Fruit fly (Drosophila melanogaster) whole organism, prepupa: Measurements from ENCODE around the gene CG33764.

ENCODE experiments used
- Blimp-1 ChIP-seq: fragments of 200-800 bp; sonication (Bioruptor generic); optimal IDR thresholded peaks from 3 replicates; lab custom pipeline; 2017; ENCODE audit warnings: missing biosample characterization, missing genetic modification characterization, mild to moderate bottlenecking, moderate library complexity, missing genetic modification reagents
- CG10631 ChIP-seq: fragments of 200-800 bp; sonication (Bioruptor generic); optimal IDR thresholded peaks from 2 replicates; lab custom pipeline; 2016; ENCODE audit warnings: missing biosample characterization, missing genetic modification characterization
- CG10669 ChIP-seq: fragments of 200-800 bp; sonication (Bioruptor generic); optimal IDR thresholded peaks from 3 replicates; lab custom pipeline; 2018; ENCODE audit warnings: missing biosample characterization, mild to moderate bottlenecking, missing genetic modification characterization, moderate library complexity
- CG11902 ChIP-seq: fragments of 200-800 bp; sonication (Bioruptor generic); optimal IDR thresholded peaks from 3 replicates; lab custom pipeline; 2016; ENCODE audit warnings: missing biosample characterization, missing genetic modification characterization
- CG1621 ChIP-seq: fragments of 200-800 bp; sonication (Bioruptor generic); optimal IDR thresholded peaks from 3 replicates; lab custom pipeline; 2018; ENCODE audit warnings: missing biosample characterization, mild to moderate bottlenecking, missing genetic modification characterization
- CG16779 ChIP-seq: fragments of 200-800 bp; sonication (Bioruptor generic); optimal IDR thresholded peaks from 3 replicates; lab custom pipeline; 2017; ENCODE audit warnings: missing biosample characterization, mild to moderate bottlenecking, missing genetic modification characterization
- CG3032 ChIP-seq: fragments of 200-800 bp; optimal IDR thresholded peaks from 2 replicates; lab custom pipeline; 2019; ENCODE audit warnings: missing biosample characterization, mild to moderate bottlenecking, missing genetic modification characterization, moderate library complexity
- CG31627 ChIP-seq: fragments of 200-800 bp; sonication (Bioruptor generic); optimal IDR thresholded peaks from 3 replicates; lab custom pipeline; 2016; ENCODE audit warnings: missing biosample characterization, missing genetic modification characterization
- CG32006 ChIP-seq: fragments of 200-800 bp; sonication (Bioruptor generic); optimal IDR thresholded peaks from 3 replicates; lab custom pipeline; 2017; ENCODE audit warnings: missing biosample characterization, mild to moderate bottlenecking, missing genetic modification characterization
- CG34406 ChIP-seq: fragments of 200-800 bp; sonication (Bioruptor generic); optimal IDR thresholded peaks from 3 replicates; lab custom pipeline; 2016; ENCODE audit warnings: missing biosample characterization, missing genetic modification characterization
- CG3919 ChIP-seq: fragments of 200-800 bp; sonication (Bioruptor generic); optimal IDR thresholded peaks from 3 replicates; lab custom pipeline; 2016; ENCODE audit warnings: missing biosample characterization, missing genetic modification characterization
- CG6163 ChIP-seq: fragments of 200-800 bp; sonication (Bioruptor generic); IDR thresholded peaks from 3 replicates; pipeline ENCODE4 v1.3.6; 2022; ENCODE audit warnings: missing biosample characterization, missing genetic modification characterization
- CG6276 ChIP-seq: fragments of 200-800 bp; sonication (Bioruptor generic); optimal IDR thresholded peaks from 2 replicates; lab custom pipeline; 2017; ENCODE audit warnings: missing biosample characterization, mild to moderate bottlenecking, missing genetic modification characterization
- CG6792 ChIP-seq: fragments of 200-800 bp; sonication (Bioruptor generic); optimal IDR thresholded peaks from 3 replicates; lab custom pipeline; 2016; ENCODE audit warnings: missing biosample characterization, missing genetic modification characterization
- CG6808 ChIP-seq: fragments of 200-800 bp; sonication (Bioruptor generic); optimal IDR thresholded peaks from 3 replicates; lab custom pipeline; 2017; ENCODE audit warnings: missing biosample characterization, missing genetic modification characterization, mild to moderate bottlenecking, moderate library complexity, missing genetic modification reagents
- CG6854 ChIP-seq: fragments of 200-800 bp; sonication (Bioruptor generic); optimal IDR thresholded peaks from 2 replicates; lab custom pipeline; 2017; ENCODE audit warnings: missing biosample characterization, mild to moderate bottlenecking, missing genetic modification characterization
- CG7368 ChIP-seq: fragments of 200-800 bp; sonication (Bioruptor generic); optimal IDR thresholded peaks from 3 replicates; lab custom pipeline; 2016; ENCODE audit warnings: missing biosample characterization, missing genetic modification characterization
- CG8119 ChIP-seq: fragments of 200-800 bp; sonication (Bioruptor generic); IDR thresholded peaks from 3 replicates; pipeline ENCODE4 v1.3.6; 2022; ENCODE audit warnings: missing biosample characterization, missing genetic modification characterization
- CG9139 ChIP-seq: fragments of 200-800 bp; sonication (Bioruptor generic); optimal IDR thresholded peaks from 3 replicates; lab custom pipeline; 2017; ENCODE audit warnings: missing biosample characterization, mild to moderate bottlenecking, missing genetic modification characterization
- Eip75B ChIP-seq: fragments of 200-800 bp; sonication (Bioruptor generic); optimal IDR thresholded peaks from 3 replicates; lab custom pipeline; 2016; ENCODE audit warnings: missing biosample characterization, missing genetic modification characterization
- Eip78C ChIP-seq: fragments of 200-800 bp; sonication (Bioruptor generic); peaks from one replicate; lab custom pipeline; 2016; ENCODE audit warnings: missing biosample characterization, missing genetic modification characterization
- Eip93F ChIP-seq: fragments of 200-800 bp; sonication (Bioruptor generic); optimal IDR thresholded peaks from 2 replicates; lab custom pipeline; 2016; ENCODE audit warnings: missing biosample characterization, mild to moderate bottlenecking, missing genetic modification characterization
- Ets21C ChIP-seq: fragments of 200-800 bp; sonication (Bioruptor generic); optimal IDR thresholded peaks from 3 replicates; lab custom pipeline; 2016; ENCODE audit warnings: missing biosample characterization, missing genetic modification characterization
- Ets96B ChIP-seq: fragments of 200-800 bp; optimal IDR thresholded peaks from 2 replicates; lab custom pipeline; 2019; ENCODE audit warnings: missing biosample characterization, mild to moderate bottlenecking, missing genetic modification characterization, moderate library complexity
- Hr39 ChIP-seq: fragments of 200-800 bp; sonication (Bioruptor generic); optimal IDR thresholded peaks from 2 replicates; lab custom pipeline; 2016; ENCODE audit warnings: missing biosample characterization, missing genetic modification characterization
- Hr4 ChIP-seq: fragments of 200-800 bp; sonication (Bioruptor generic); optimal IDR thresholded peaks from 3 replicates; lab custom pipeline; 2016; ENCODE audit warnings: missing biosample characterization, missing genetic modification characterization
- Smox ChIP-seq: fragments of 200-800 bp; sonication (Bioruptor generic); optimal IDR thresholded peaks from 3 replicates; lab custom pipeline; 2016; ENCODE audit warnings: missing biosample characterization, missing genetic modification characterization
- Sox102F ChIP-seq: fragments of 200-800 bp; sonication (Bioruptor generic); optimal IDR thresholded peaks from 2 replicates; lab custom pipeline; 2016; ENCODE audit warnings: missing biosample characterization, mild to moderate bottlenecking, missing genetic modification characterization
- Sox14 ChIP-seq: fragments of 200-800 bp; sonication (Bioruptor generic); optimal IDR thresholded peaks from 3 replicates; lab custom pipeline; 2016; ENCODE audit warnings: missing biosample characterization, missing genetic modification characterization
- achi ChIP-seq: fragments of 200-800 bp; sonication (Bioruptor generic); optimal IDR thresholded peaks from 3 replicates; lab custom pipeline; 2016; ENCODE audit warnings: missing biosample characterization, missing genetic modification characterization
- acj6 ChIP-seq: fragments of 200-800 bp; sonication (Bioruptor generic); optimal IDR thresholded peaks from 3 replicates; lab custom pipeline; 2016; ENCODE audit warnings: missing biosample characterization, missing genetic modification characterization
- cyc ChIP-seq: fragments of 200-800 bp; sonication (Bioruptor generic); optimal IDR thresholded peaks from 3 replicates; lab custom pipeline; 2016; ENCODE audit warnings: missing biosample characterization, missing genetic modification characterization
- dac ChIP-seq: fragments of 200-800 bp; sonication (Bioruptor generic); optimal IDR thresholded peaks from 2 replicates; lab custom pipeline; 2017; ENCODE audit warnings: missing biosample characterization, mild to moderate bottlenecking, missing genetic modification characterization
- dsx ChIP-seq: fragments of 200-800 bp; optimal IDR thresholded peaks from 3 replicates; lab custom pipeline; 2019; ENCODE audit warnings: missing biosample characterization, mild to moderate bottlenecking, missing genetic modification characterization, moderate library complexity; ENCODE audit not compliant: poor library complexity, severe bottlenecking
- eg ChIP-seq: fragments of 200-800 bp; sonication (Bioruptor generic); IDR thresholded peaks from 3 replicates; pipeline ENCODE4 v1.3.6; 2022; ENCODE audit warnings: missing biosample characterization, missing genetic modification characterization
- esn ChIP-seq: fragments of 200-800 bp; sonication (Bioruptor generic); optimal IDR thresholded peaks from 2 replicates; lab custom pipeline; 2016; ENCODE audit warnings: missing biosample characterization, mild to moderate bottlenecking, missing genetic modification characterization, moderate library complexity
- fd59A ChIP-seq: fragments of 200-800 bp; sonication (Bioruptor generic); optimal IDR thresholded peaks from 2 replicates; lab custom pipeline; 2017; ENCODE audit warnings: missing biosample characterization, mild to moderate bottlenecking, missing genetic modification characterization, missing genetic modification reagents
- fd85E ChIP-seq: fragments of 200-800 bp; sonication (Bioruptor generic); optimal IDR thresholded peaks from 3 replicates; lab custom pipeline; 2016; ENCODE audit warnings: missing biosample characterization, missing genetic modification characterization
- lz ChIP-seq: fragments of 200-800 bp; sonication (Bioruptor generic); optimal IDR thresholded peaks from 3 replicates; lab custom pipeline; 2016; ENCODE audit warnings: missing biosample characterization, missing genetic modification characterization
- net ChIP-seq: fragments of 200-800 bp; sonication (Bioruptor generic); optimal IDR thresholded peaks from 3 replicates; lab custom pipeline; 2016; ENCODE audit warnings: missing biosample characterization, missing genetic modification characterization
- pdm3 ChIP-seq: fragments of 200-800 bp; sonication (Bioruptor generic); optimal IDR thresholded peaks from 3 replicates; lab custom pipeline; 2016; ENCODE audit warnings: missing biosample characterization, missing genetic modification characterization
- salr ChIP-seq, 2 experiments: fragments of 200-800 bp; sonication (Bioruptor generic); optimal IDR thresholded peaks; 3 replicates each; lab custom pipeline; 2016 to 2018; ENCODE audit warnings: missing biosample characterization in 2 of 2, missing genetic modification characterization in 2 of 2, mild to moderate bottlenecking in 1 of 2
- spab ChIP-seq: fragments of 200-800 bp; sonication (Bioruptor generic); optimal IDR thresholded peaks from 2 replicates; lab custom pipeline; 2017; ENCODE audit warnings: missing biosample characterization, mild to moderate bottlenecking, missing genetic modification characterization, missing genetic modification reagents
- ss ChIP-seq, 2 experiments: fragments of 200-800 bp; sonication (Bioruptor generic); optimal IDR thresholded peaks; 2 replicates in 1 of 2; 3 replicates in 1 of 2; lab custom pipeline; 2017 to 2018; ENCODE audit warnings: mild to moderate bottlenecking in 2 of 2, missing biosample characterization in 2 of 2, missing genetic modification characterization in 2 of 2, moderate library complexity in 1 of 2
- svp ChIP-seq: fragments of 200-800 bp; sonication (Bioruptor generic); peaks from one replicate; lab custom pipeline; 2016; ENCODE audit warnings: missing biosample characterization, missing genetic modification characterization
- topi ChIP-seq: fragments of 200-800 bp; sonication (Bioruptor generic); optimal IDR thresholded peaks from 3 replicates; lab custom pipeline; 2016; ENCODE audit warnings: missing biosample characterization, missing genetic modification characterization
- vri ChIP-seq: fragments of 200-800 bp; sonication (Bioruptor generic); optimal IDR thresholded peaks from 3 replicates; lab custom pipeline; 2016; ENCODE audit warnings: missing biosample characterization, mild to moderate bottlenecking, missing genetic modification characterization

The CG33764 gene

dm6 chr3L:4228187-4228836 is 39.0 kb downstream of the CG33764 start (continued):
- TF ChIP-seq dac (GFP tag; lab: Kevin White, UChicago): peak; percentile 97
- peak; percentile 98 for TF ChIP-seq CG16779 (tag; lab: Kevin White, UChicago)
- TF ChIP-seq Smox (GFP tag; lab: Kevin White, UChicago): peak; percentile 91
- TF ChIP-seq CG7368 (GFP tag; lab: Kevin White, UChicago): peak; percentile 98
- peak; percentile 98 for TF ChIP-seq CG9139 (GFP tag; lab: Kevin White, UChicago)
- peak; percentile 99 for TF ChIP-seq CG32006
- peak; percentile 99 for TF ChIP-seq svp (GFP tag; lab: Kevin White, UChicago)
- peak; percentile 95 for TF ChIP-seq CG31627 (GFP tag; lab: Kevin White, UChicago)
- TF ChIP-seq spab: peak; percentile 99
- peak; percentile 97 for TF ChIP-seq CG11902
- peak; percentile 99 for TF ChIP-seq CG10631 (GFP tag; lab: Kevin White, UChicago)
- peak; percentile 99 for TF ChIP-seq Ets96B (tag; lab: Kevin White, UChicago)
- TF ChIP-seq CG8119 (GFP tag; lab: Robert Waterston, UW): peak; percentile 100
- peak; percentile 98 for TF ChIP-seq net (GFP tag; lab: Kevin White, UChicago)
- TF ChIP-seq CG3919 (GFP tag; lab: Kevin White, UChicago): peak; percentile 99
- peak; percentile 99 for TF ChIP-seq CG6163 (GFP tag; lab: Robert Waterston, UW)
- peak; percentile 98 for TF ChIP-seq esn
- TF ChIP-seq lz (GFP tag; lab: Kevin White, UChicago): peak; percentile 98
- TF ChIP-seq Hr4: peak; percentile 99
- TF ChIP-seq Ets21C (GFP tag; lab: Kevin White, UChicago): peak; percentile 91
- TF ChIP-seq salr (GFP tag; optimal IDR thresholded peaks at IDR 0.05; lab: Kevin White, UChicago): peak; percentile 96 to 98
- TF ChIP-seq pdm3 (GFP tag; lab: Kevin White, UChicago): peak; percentile 98
- peak; percentile 98 to 99 for TF ChIP-seq ss (GFP tag; optimal IDR thresholded peaks at IDR 0.05; lab: Kevin White, UChicago)
- TF ChIP-seq Hr39 (GFP tag; lab: Kevin White, UChicago): peak; percentile 97
- peak; percentile 88 for TF ChIP-seq vri (GFP tag; lab: Kevin White, UChicago)
- peak; percentile 95 for TF ChIP-seq Sox102F (GFP tag; lab: Kevin White, UChicago)
- TF ChIP-seq Sox14 (GFP tag; lab: Kevin White, UChicago): peak; percentile 99
- TF ChIP-seq Eip78C (GFP tag; lab: Kevin White, UChicago): peak; percentile 100
- peak; percentile 98 for TF ChIP-seq CG6792 (GFP tag; lab: Kevin White, UChicago)
- TF ChIP-seq CG6276 (GFP tag; lab: Kevin White, UChicago): peak; percentile 99
- peak; percentile 99 for TF ChIP-seq fd59A
- peak; percentile 89 for TF ChIP-seq CG6854
- peak; percentile 98 for TF ChIP-seq dsx (GFP tag; lab: Kevin White, UChicago)

DNA sequence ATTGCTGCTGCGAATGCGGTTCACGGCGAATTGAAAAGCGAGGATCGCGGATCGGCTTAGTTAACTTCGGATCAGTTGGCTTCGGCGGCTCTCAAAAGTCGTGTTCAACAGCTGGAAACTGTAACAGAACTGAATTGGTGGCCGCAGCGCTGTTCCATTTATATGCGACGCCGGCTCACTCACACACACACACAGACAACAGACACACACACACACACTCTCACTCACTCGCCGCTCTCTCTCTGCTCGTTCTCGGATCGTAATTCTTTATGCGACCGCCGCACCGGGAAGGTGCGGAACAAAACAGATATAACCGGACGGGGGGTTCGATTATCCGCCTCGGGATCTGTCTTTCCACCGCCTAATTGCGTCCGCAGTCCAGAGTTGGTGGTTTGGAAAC is 40.1 kb downstream of the CG33764 start, which contains the start of gene CG46460:
Gene CG46460, minus strand, starts transcription at position 139 of the 400 bp plus-strand sequence.
- TF ChIP-seq CG16779 (tag; lab: Kevin White, UChicago) (peak; percentile 1), CG7368 (GFP tag; lab: Kevin White, UChicago) (no peak), CG10669 (GFP tag; lab: Kevin White, UChicago) (peak; percentile 26), Eip93F (no peak), CG6808 (GFP tag; lab: Kevin White, UChicago) (no peak), topi (GFP tag; lab: Kevin White, UChicago) (peak; percentile 11), CG6163 (GFP tag; lab: Robert Waterston, UW) (0 out of 3 replicates have a peak, but pooled peaks have one; percentile 16), CG10631 (GFP tag; lab: Kevin White, UChicago) (no peak), pdm3 (GFP tag; lab: Kevin White, UChicago) (no peak), Smox (GFP tag; lab: Kevin White, UChicago) (peak; percentile 8), CG3032 (tag; lab: Kevin White, UChicago) (peak; percentile 4), CG3919 (GFP tag; lab: Kevin White, UChicago) (no peak), Blimp-1 (GFP tag; lab: Kevin White, UChicago) (peak; percentile 17), CG11902 (no peak), lz (GFP tag; lab: Kevin White, UChicago) (peak; percentile 49), dsx (GFP tag; lab: Kevin White, UChicago) (no peak), fd85E (GFP tag; lab: Kevin White, UChicago) (no peak), cyc (GFP tag; lab: Kevin White, UChicago) (peak; percentile 25), CG6854 (no peak), achi (GFP tag; lab: Kevin White, UChicago) (no peak), acj6 (peak; percentile 5), CG1621 (peak; percentile 94), ss (GFP tag; optimal IDR thresholded peaks at IDR 0.05; lab: Kevin White, UChicago) (peak in 1 of 2 experiments; percentile 7), Hr4 (no peak), CG31627 (GFP tag; lab: Kevin White, UChicago) (peak; percentile 39), eg (peak; percentile 45; the same call in 1 of the 3 replicates), CG34406 (no peak), Eip75B (peak; percentile 31)
